Fruit fly (Drosophila melanogaster) whole organism, embryonic: ENCODE measurements around the gene scu.

ENCODE experiments used
- Atf3 ChIP-seq: fragments of 200-800 bp; sonication (Bioruptor generic); optimal IDR thresholded peaks from 3 replicates; lab custom pipeline; 2016; ENCODE audit warnings: missing biosample characterization, missing genetic modification characterization
- BEAF-32 ChIP-seq: fragments of 200-800 bp; sonication (Bioruptor generic); optimal IDR thresholded peaks from 3 replicates; lab custom pipeline; 2017; ENCODE audit warnings: missing biosample characterization, missing genetic modification characterization, mild to moderate bottlenecking, moderate library complexity, missing genetic modification reagents
- CG1024 ChIP-seq: fragments of 200-800 bp; sonication (Bioruptor generic); IDR thresholded peaks from 2 replicates; pipeline ENCODE4 v1.3.6; 2022; ENCODE audit warnings: missing biosample characterization, missing genetic modification characterization
- CG10654 ChIP-seq: fragments of 200-800 bp; sonication (Bioruptor generic); optimal IDR thresholded peaks from 2 replicates; lab custom pipeline; 2016; ENCODE audit warnings: missing biosample characterization, missing genetic modification characterization
- CG11398 ChIP-seq: fragments of 200-800 bp; sonication (Bioruptor generic); optimal IDR thresholded peaks from 2 replicates; lab custom pipeline; 2016; ENCODE audit warnings: missing biosample characterization, missing genetic modification characterization
- CG11504 ChIP-seq: fragments of 200-800 bp; sonication (Bioruptor generic); optimal IDR thresholded peaks from 3 replicates; lab custom pipeline; 2019; ENCODE audit warnings: missing biosample characterization, mild to moderate bottlenecking, missing genetic modification characterization, moderate library complexity
- CG11696 ChIP-seq: fragments of 200-800 bp; sonication (Bioruptor generic); IDR thresholded peaks from 2 replicates; pipeline ENCODE4 v1.3.6; 2022; ENCODE audit warnings: missing biosample characterization, missing genetic modification characterization
- CG12236 ChIP-seq: fragments of 200-800 bp; sonication (Bioruptor generic); optimal IDR thresholded peaks from 2 replicates; lab custom pipeline; 2016; ENCODE audit warnings: missing biosample characterization, missing genetic modification characterization
- CG12769 ChIP-seq: fragments of 200-800 bp; sonication (Bioruptor generic); optimal IDR thresholded peaks from 2 replicates; lab custom pipeline; 2019; ENCODE audit warnings: missing biosample characterization, mild to moderate bottlenecking, missing genetic modification characterization, moderate library complexity
- CG15514 ChIP-seq: fragments of 200-800 bp; sonication (Bioruptor generic); optimal IDR thresholded peaks from 3 replicates; lab custom pipeline; 2017; ENCODE audit warnings: missing biosample characterization, missing genetic modification characterization, mild to moderate bottlenecking, moderate library complexity, missing genetic modification reagents
- CG16815 ChIP-seq: fragments of 200-800 bp; sonication (Bioruptor generic); optimal IDR thresholded peaks from 3 replicates; lab custom pipeline; 2017; ENCODE audit warnings: missing biosample characterization, mild to moderate bottlenecking, missing genetic modification characterization
- CG34224 ChIP-seq: fragments of 200-800 bp; sonication (Bioruptor generic); IDR thresholded peaks from 3 replicates; pipeline ENCODE4 v1.3.6; 2022; ENCODE audit warnings: missing biosample characterization, missing genetic modification characterization; ENCODE audit not compliant: partially characterized antibody
- CG3726 ChIP-seq: fragments of 200-800 bp; sonication (Bioruptor generic); IDR thresholded peaks from 3 replicates; pipeline ENCODE4, ENCODE4 v1.3.6; 2022; ENCODE audit warnings: missing biosample characterization, missing genetic modification characterization
- CG4617 ChIP-seq: fragments of 200-800 bp; sonication (Bioruptor generic); optimal IDR thresholded peaks from 3 replicates; lab custom pipeline; 2016; ENCODE audit warnings: missing biosample characterization, missing genetic modification characterization, borderline replicate concordance
- CG6683 ChIP-seq: fragments of 200-800 bp; sonication (Bioruptor generic); optimal IDR thresholded peaks from 2 replicates; lab custom pipeline; 2017; ENCODE audit warnings: missing biosample characterization, mild to moderate bottlenecking, missing genetic modification characterization, missing genetic modification reagents
- CG6791 ChIP-seq: fragments of 200-800 bp; sonication (Bioruptor generic); IDR thresholded peaks from 3 replicates; pipeline ENCODE4 v1.3.6; 2022; ENCODE audit warnings: missing biosample characterization, missing genetic modification characterization; ENCODE audit not compliant: partially characterized antibody
- CG6813 ChIP-seq: fragments of 200-800 bp; sonication (Bioruptor generic); optimal IDR thresholded peaks from 2 replicates; lab custom pipeline; 2017; ENCODE audit warnings: missing biosample characterization, missing genetic modification characterization, mild to moderate bottlenecking, moderate library complexity, missing genetic modification reagents
- CG9797 ChIP-seq: fragments of 200-800 bp; sonication (Bioruptor generic); optimal IDR thresholded peaks from 3 replicates; lab custom pipeline; 2018; ENCODE audit warnings: missing biosample characterization, mild to moderate bottlenecking, missing genetic modification characterization
- CG9817 ChIP-seq: fragments of 200-800 bp; sonication (Bioruptor generic); optimal IDR thresholded peaks from 2 replicates; lab custom pipeline; 2018; ENCODE audit warnings: missing biosample characterization, mild to moderate bottlenecking, missing genetic modification characterization, moderate library complexity
- Chrac-16 ChIP-seq: fragments of 200-800 bp; sonication (Bioruptor generic); optimal IDR thresholded peaks from 3 replicates; lab custom pipeline; 2016; ENCODE audit warnings: missing biosample characterization, missing genetic modification characterization
- CoRest ChIP-seq: fragments of 200-800 bp; sonication (Bioruptor generic); optimal IDR thresholded peaks from 3 replicates; lab custom pipeline; 2018; ENCODE audit warnings: missing biosample characterization, mild to moderate bottlenecking, missing genetic modification characterization, moderate library complexity
- D19B ChIP-seq: fragments of 200-800 bp; sonication (Bioruptor generic); optimal IDR thresholded peaks from 2 replicates; lab custom pipeline; 2017; ENCODE audit warnings: missing biosample characterization, mild to moderate bottlenecking, missing genetic modification characterization
- Doc2 ChIP-seq: fragments of 200-800 bp; sonication (Bioruptor generic); IDR thresholded peaks from 2 replicates; pipeline ENCODE4 v1.3.6; 2022; ENCODE audit warnings: missing biosample characterization, missing genetic modification characterization
- Dp ChIP-seq: fragments of 200-800 bp; sonication (Bioruptor generic); optimal IDR thresholded peaks from 2 replicates; lab custom pipeline; 2018; ENCODE audit warnings: missing biosample characterization, mild to moderate bottlenecking, missing genetic modification characterization, moderate library complexity
- Drgx ChIP-seq: fragments of 200-800 bp; sonication (Bioruptor generic); IDR thresholded peaks from 2 replicates; pipeline ENCODE4 v1.3.6; 2022; ENCODE audit warnings: missing biosample characterization, missing genetic modification characterization
- ERR ChIP-seq: fragments of 200-800 bp; sonication (Bioruptor generic); optimal IDR thresholded peaks from 2 replicates; lab custom pipeline; 2016; ENCODE audit warnings: missing biosample characterization, missing genetic modification characterization
- Fer1 ChIP-seq: fragments of 200-800 bp; sonication (Bioruptor generic); optimal IDR thresholded peaks from 2 replicates; lab custom pipeline; 2017; ENCODE audit warnings: missing biosample characterization, mild to moderate bottlenecking, missing genetic modification characterization
- HLH3B ChIP-seq: fragments of 200-800 bp; sonication (Bioruptor generic); IDR thresholded peaks from 2 replicates; pipeline ENCODE4 v1.3.6; 2022; ENCODE audit warnings: missing biosample characterization, missing genetic modification characterization
- Hmr ChIP-seq: fragments of 200-800 bp; sonication (Bioruptor generic); optimal IDR thresholded peaks from 3 replicates; lab custom pipeline; 2017; ENCODE audit warnings: mild to moderate bottlenecking, missing biosample characterization, missing genetic modification reagents, missing genetic modification characterization
- ac ChIP-seq: fragments of 200-800 bp; sonication (Bioruptor generic); optimal IDR thresholded peaks from 3 replicates; lab custom pipeline; 2017; ENCODE audit warnings: missing biosample characterization, mild to moderate bottlenecking, missing genetic modification characterization
- ash1 ChIP-seq: fragments of 200-800 bp; sonication (Bioruptor generic); optimal IDR thresholded peaks from 2 replicates; lab custom pipeline; 2018; ENCODE audit warnings: missing biosample characterization, mild to moderate bottlenecking, missing genetic modification characterization
- ato ChIP-seq: fragments of 200-800 bp; sonication (Bioruptor generic); IDR thresholded peaks from 2 replicates; pipeline ENCODE4 v1.3.6; 2022; ENCODE audit warnings: missing biosample characterization, missing genetic modification characterization; ENCODE audit not compliant: partially characterized antibody
- bowl ChIP-seq: fragments of 200-800 bp; sonication (Bioruptor generic); IDR thresholded peaks from 2 replicates; pipeline ENCODE4 v1.3.6; 2022; ENCODE audit warnings: missing biosample characterization, missing genetic modification characterization
- crol ChIP-seq: fragments of 200-800 bp; sonication (Bioruptor generic); IDR thresholded peaks from 2 replicates; pipeline ENCODE4 v1.3.6; 2022; ENCODE audit warnings: missing biosample characterization, missing genetic modification characterization
- danr ChIP-seq: fragments of 200-800 bp; sonication (Bioruptor generic); IDR thresholded peaks from 2 replicates; pipeline ENCODE4 v1.3.6; 2022; ENCODE audit warnings: missing biosample characterization, missing genetic modification characterization
- dysf ChIP-seq: fragments of 200-800 bp; sonication (Bioruptor generic); IDR thresholded peaks from 3 replicates; pipeline ENCODE4 v1.3.6; 2022; ENCODE audit warnings: missing biosample characterization, missing genetic modification characterization
- ken ChIP-seq: fragments of 200-800 bp; sonication (Bioruptor generic); IDR thresholded peaks from 3 replicates; pipeline ENCODE4 v1.3.6; 2022; ENCODE audit warnings: missing biosample characterization, missing genetic modification characterization
- kni ChIP-seq: fragments of 200-800 bp; sonication (Bioruptor generic); optimal IDR thresholded peaks from 3 replicates; lab custom pipeline; 2017; ENCODE audit warnings: mild to moderate bottlenecking, missing biosample characterization, missing genetic modification reagents, missing genetic modification characterization
- lilli ChIP-seq: fragments of 200-800 bp; sonication (Bioruptor generic); optimal IDR thresholded peaks from 3 replicates; lab custom pipeline; 2016; ENCODE audit warnings: missing biosample characterization, missing genetic modification characterization
- mam ChIP-seq: fragments of 200-800 bp; sonication (Bioruptor generic); optimal IDR thresholded peaks from 3 replicates; lab custom pipeline; 2016; ENCODE audit warnings: missing biosample characterization, missing genetic modification characterization
- nerfin-1 ChIP-seq: fragments of 200-800 bp; sonication (Bioruptor generic); optimal IDR thresholded peaks from 3 replicates; lab custom pipeline; 2019; ENCODE audit warnings: missing biosample characterization, mild to moderate bottlenecking, missing genetic modification characterization, moderate library complexity
- nmo ChIP-seq: fragments of 200-800 bp; sonication (Bioruptor generic); optimal IDR thresholded peaks from 2 replicates; lab custom pipeline; 2018; ENCODE audit warnings: missing biosample characterization, mild to moderate bottlenecking, missing genetic modification characterization, moderate library complexity
- pum ChIP-seq: fragments of 200-800 bp; sonication (Bioruptor generic); optimal IDR thresholded peaks from 2 replicates; lab custom pipeline; 2016; ENCODE audit warnings: missing biosample characterization, missing genetic modification characterization
- pzg ChIP-seq: fragments of 200-800 bp; sonication (Bioruptor generic); optimal IDR thresholded peaks from 3 replicates; lab custom pipeline; 2018; ENCODE audit warnings: missing biosample characterization, mild to moderate bottlenecking, missing genetic modification characterization, moderate library complexity
- row ChIP-seq: fragments of 200-800 bp; sonication (Bioruptor generic); IDR thresholded peaks from 3 replicates; pipeline ENCODE4 v1.3.6; 2022; ENCODE audit warnings: missing biosample characterization, missing genetic modification characterization
- run ChIP-seq: fragments of 200-800 bp; sonication (Bioruptor generic); optimal IDR thresholded peaks from 3 replicates; lab custom pipeline; 2018; ENCODE audit warnings: missing biosample characterization, mild to moderate bottlenecking, missing genetic modification characterization
- sna ChIP-seq: fragments of 200-800 bp; sonication (Bioruptor generic); IDR thresholded peaks from 2 replicates; pipeline ENCODE4 v1.3.6; 2022; ENCODE audit warnings: missing biosample characterization, missing genetic modification characterization; ENCODE audit not compliant: partially characterized antibody
- tgo ChIP-seq: fragments of 200-800 bp; sonication (Bioruptor generic); IDR thresholded peaks from 3 replicates; pipeline ENCODE4 v1.3.6; 2022; ENCODE audit warnings: missing biosample characterization, missing genetic modification characterization
- toy ChIP-seq: fragments of 200-800 bp; sonication (Bioruptor generic); IDR thresholded peaks from 2 replicates; pipeline ENCODE4 v1.3.6; 2022; ENCODE audit warnings: missing biosample characterization, missing genetic modification characterization
- yki ChIP-seq: fragments of >200 bp; optimal IDR thresholded peaks from 3 replicates; lab custom pipeline; 2018
- zf30C ChIP-seq: fragments of 200-800 bp; sonication (Bioruptor generic); optimal IDR thresholded peaks from 3 replicates; lab custom pipeline; 2018; ENCODE audit warnings: missing biosample characterization, mild to moderate bottlenecking, missing genetic modification characterization

scu gene

DNA sequence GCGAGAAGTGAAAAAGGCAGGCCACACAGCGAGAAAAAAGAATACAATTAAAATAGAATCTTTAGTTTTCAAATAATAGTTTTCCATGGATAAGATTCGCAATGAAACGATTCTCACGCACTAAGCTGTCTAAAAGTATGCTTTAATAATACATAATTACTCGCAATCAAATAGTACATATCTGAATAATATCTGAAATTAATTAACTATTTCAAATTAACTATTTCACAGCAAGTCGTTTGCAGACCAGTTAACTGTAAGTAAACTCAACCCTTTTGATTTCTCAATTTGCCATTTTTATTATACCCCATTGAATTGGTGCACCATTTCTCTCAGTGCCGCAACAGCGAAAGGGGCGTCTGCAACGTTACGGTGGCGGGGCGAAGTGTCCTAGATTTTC, 34.5 kb downstream of the scu start (continued):
- TF ChIP-seq ken (GFP tag; lab: Robert Waterston, UW) (no peak), CG6683 (peak; percentile 12), CG9817 (no peak), BEAF-32 (GFP tag; lab: Kevin White, UChicago) (no peak), yki (lab: Kevin White, UChicago) (no peak), danr (no peak), CG3726 (GFP tag; lab: Robert Waterston, UW) (no peak)

DNA sequence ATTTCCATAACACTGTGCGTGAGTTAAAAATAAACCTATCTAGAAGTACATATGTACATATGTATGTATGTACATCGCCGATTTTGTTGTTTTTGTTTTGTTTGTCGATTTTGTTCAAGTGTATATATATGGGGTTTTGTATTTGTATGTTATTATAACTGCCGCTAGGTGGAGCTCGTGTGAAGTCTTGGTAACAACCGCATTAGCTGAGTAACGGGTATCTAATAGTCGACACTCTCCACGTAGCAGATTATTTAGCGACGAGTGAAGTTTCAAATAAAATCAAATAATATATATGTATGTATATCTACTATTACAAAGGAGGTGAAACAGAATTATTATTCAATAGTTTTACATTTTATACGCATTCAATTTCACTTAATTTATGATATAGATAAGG, 38.2 kb downstream of the scu start:
- TF ChIP-seq Fer1, result no peak
- TF ChIP-seq CG11398 (GFP tag; lab: Kevin White, UChicago), result no peak
- TF ChIP-seq CG1024 (GFP tag; lab: Robert Waterston, UW), result no peak
- no peak for TF ChIP-seq CG6813
- TF ChIP-seq CG12769, result no peak
- TF ChIP-seq CG9797, result no peak
- no peak for TF ChIP-seq pzg (GFP tag; lab: Kevin White, UChicago)
- no peak for TF ChIP-seq nerfin-1 (tag; lab: Kevin White, UChicago)
- TF ChIP-seq Atf3 (GFP tag; lab: Kevin White, UChicago), result no peak
- no peak for TF ChIP-seq kni
- TF ChIP-seq CG10654, result no peak
- peak; percentile 62; the same call in 2 of the 3 replicates for TF ChIP-seq CG6791
- no peak for TF ChIP-seq Chrac-16 (GFP tag; lab: Kevin White, UChicago)
- peak; percentile 62; the same call in 1 of the 2 replicates for TF ChIP-seq ato (GFP tag; lab: Robert Waterston, UW)
- TF ChIP-seq CG11696, result no peak
- TF ChIP-seq run (tag; lab: Kevin White, UChicago), result no peak
- no peak for TF ChIP-seq tgo (GFP tag; lab: Robert Waterston, UW)
- TF ChIP-seq Drgx (GFP tag; lab: Robert Waterston, UW), result no peak
- no peak for TF ChIP-seq pum (GFP tag; lab: Kevin White, UChicago)
- no peak for TF ChIP-seq CG4617
- TF ChIP-seq CG16815 (GFP tag; lab: Kevin White, UChicago), result no peak
- TF ChIP-seq crol, result no peak
- TF ChIP-seq ash1 (GFP tag; lab: Kevin White, UChicago), result no peak
- TF ChIP-seq bowl (GFP tag; lab: Robert Waterston, UW), result no peak
- TF ChIP-seq ac, result no peak
- TF ChIP-seq row (GFP tag; lab: Robert Waterston, UW), result no peak
- no peak for TF ChIP-seq nmo
- no peak for TF ChIP-seq sna (GFP tag; lab: Robert Waterston, UW)
- TF ChIP-seq CG11504 (tag; lab: Kevin White, UChicago), result no peak
- TF ChIP-seq CG12236, result no peak
- peak; percentile 7 for TF ChIP-seq zf30C (GFP tag; lab: Kevin White, UChicago)
- TF ChIP-seq CG34224, result no peak
- no peak for TF ChIP-seq Dp (GFP tag; lab: Kevin White, UChicago)
- TF ChIP-seq HLH3B (GFP tag; lab: Robert Waterston, UW), result no peak
- no peak for TF ChIP-seq Doc2
- no peak for TF ChIP-seq mam
- peak; percentile 22 for TF ChIP-seq D19B (GFP tag; lab: Kevin White, UChicago)
- no peak for TF ChIP-seq CG15514 (GFP tag; lab: Kevin White, UChicago)
- no peak for TF ChIP-seq ERR (GFP tag; lab: Kevin White, UChicago)
- no peak for TF ChIP-seq Hmr (GFP tag; lab: Kevin White, UChicago)
- TF ChIP-seq toy, result no peak
- no peak for TF ChIP-seq lilli (GFP tag; lab: Kevin White, UChicago)
- no peak for TF ChIP-seq dysf (GFP tag; lab: Robert Waterston, UW)
- no peak for TF ChIP-seq CoRest (tag; lab: Kevin White, UChicago)
